Worm (Caenorhabditis elegans) whole organism, young adult: ENCODE results near the gene F18A11.5.

Source experiments
- B0019.2 ChIP-seq: fragments of 200-800 bp; sonication (Bioruptor generic); conservative IDR thresholded peaks from 2 replicates; pipeline ENCODE4 v1.3.6; 2022; ENCODE audit warnings: missing genetic modification reagents, missing genetic modification characterization, missing compliant biosample characterization
- B0261.1 ChIP-seq: sonication (generic microtip); optimal IDR thresholded peaks from 2 replicates; lab custom pipeline; 2016; ENCODE audit warnings: mild to moderate bottlenecking, missing genetic modification characterization, moderate library complexity, missing compliant biosample characterization
- D2030.7 ChIP-seq: fragments of 200-800 bp; sonication (Bioruptor generic); IDR thresholded peaks from 2 replicates; pipeline ENCODE4 v1.3.6; 2022; ENCODE audit warnings: missing genetic modification reagents, missing genetic modification characterization, missing compliant biosample characterization
- F10E7.11 ChIP-seq: sonication (generic microtip); optimal IDR thresholded peaks from 2 replicates; lab custom pipeline; 2017; ENCODE audit warnings: mild to moderate bottlenecking, missing genetic modification characterization, moderate library complexity, missing compliant biosample characterization
- F22D6.2 ChIP-seq: sonication (generic microtip); optimal IDR thresholded peaks from 2 replicates; lab custom pipeline; 2016; ENCODE audit warnings: mild to moderate bottlenecking, missing genetic modification characterization, missing compliant biosample characterization
- F49E8.2 ChIP-seq: sonication (generic microtip); optimal IDR thresholded peaks from 3 replicates; lab custom pipeline; 2017; ENCODE audit warnings: missing genetic modification characterization, mild to moderate bottlenecking, missing compliant biosample characterization, antibody characterized with exemption, moderate library complexity; ENCODE audit not compliant: insufficient read depth
- ama-1 ChIP-seq, 3 experiments: fragments of 150-350 bp in 1 of 3; sonication (generic microtip) in 2 of 3; optimal IDR thresholded peaks; 2 replicates each; lab custom pipeline; 2014 to 2018; ENCODE audit warnings: missing biosample characterization in 2 of 3, missing genetic modification characterization in 2 of 3, missing genetic modification reagents in 2 of 3
- aptf-2 ChIP-seq: fragments of 200-800 bp; sonication (Bioruptor generic); conservative IDR thresholded peaks from 2 replicates; pipeline ENCODE4 v1.3.6; 2022; ENCODE audit warnings: missing genetic modification reagents, missing genetic modification characterization, missing compliant biosample characterization
- attf-6 ChIP-seq: fragments of 200-800 bp; sonication (Bioruptor generic); IDR thresholded peaks from 2 replicates; pipeline ENCODE4 v1.3.6; 2022; ENCODE audit warnings: missing genetic modification reagents, missing genetic modification characterization, missing compliant biosample characterization
- cebp-1 ChIP-seq, 2 experiments: fragments of 200-800 bp in 1 of 2; sonication (Bioruptor generic) in 1 of 2; sonication (generic microtip) in 1 of 2; IDR thresholded peaks in 1 of 2; optimal IDR thresholded peaks in 1 of 2; 2 replicates each; pipeline versions ENCODE4 v1.3.6 to Lab custom; 2017 to 2022; ENCODE audit warnings: missing compliant biosample characterization in 2 of 2, missing genetic modification characterization in 2 of 2, mild to moderate bottlenecking in 1 of 2, missing genetic modification reagents in 1 of 2, moderate library complexity in 1 of 2
- ceh-100 ChIP-seq: fragments of 200-800 bp; sonication (Bioruptor generic); IDR thresholded peaks from 2 replicates; pipeline ENCODE4 v1.3.6; 2022; ENCODE audit warnings: missing genetic modification reagents, missing genetic modification characterization, missing compliant biosample characterization
- egl-18 ChIP-seq: fragments of 200-800 bp; sonication (Bioruptor generic); IDR thresholded peaks from 2 replicates; pipeline ENCODE4 v1.3.6; 2022; ENCODE audit warnings: missing genetic modification reagents, missing genetic modification characterization, missing compliant biosample characterization
- ekl-4 ChIP-seq: fragments of 200-800 bp; sonication (Bioruptor generic); IDR thresholded peaks from 2 replicates; pipeline ENCODE4 v1.3.6; 2022; ENCODE audit warnings: missing genetic modification reagents, missing genetic modification characterization, missing compliant biosample characterization
- gei-17 ChIP-seq: fragments of 200-800 bp; sonication (Bioruptor generic); optimal IDR thresholded peaks from 2 replicates; lab custom pipeline; 2018; ENCODE audit warnings: mild to moderate bottlenecking, missing genetic modification characterization, missing compliant biosample characterization
- hmg-1.2 ChIP-seq: fragments of 200-800 bp; sonication (Bioruptor generic); IDR thresholded peaks from 2 replicates; pipeline ENCODE4 v1.3.6; 2022; ENCODE audit warnings: missing genetic modification reagents, missing genetic modification characterization, missing compliant biosample characterization
- lag-1 ChIP-seq: fragments of 200-800 bp; sonication (Bioruptor generic); IDR thresholded peaks from 2 replicates; pipeline ENCODE4 v1.3.6; 2022; ENCODE audit warnings: missing genetic modification reagents, missing genetic modification characterization, missing compliant biosample characterization
- let-526 ChIP-seq: fragments of 200-800 bp; sonication (Bioruptor generic); IDR thresholded peaks from 2 replicates; pipeline ENCODE4 v1.3.6; 2022; ENCODE audit warnings: missing genetic modification reagents, missing genetic modification characterization, missing compliant biosample characterization
- lin-40 ChIP-seq: sonication (generic microtip); optimal IDR thresholded peaks from 2 replicates; lab custom pipeline; 2016; ENCODE audit warnings: missing genetic modification characterization, mild to moderate bottlenecking, missing compliant biosample characterization, missing genotype, missing genetic modification reagents
- lsl-1 ChIP-seq: fragments of 200-800 bp; sonication (Bioruptor generic); optimal IDR thresholded peaks from 2 replicates; lab custom pipeline; 2018; ENCODE audit warnings: mild to moderate bottlenecking, missing genetic modification characterization, moderate library complexity, missing compliant biosample characterization
- mel-28 ChIP-seq: sonication (generic microtip); optimal IDR thresholded peaks from 2 replicates; lab custom pipeline; 2016; ENCODE audit warnings: borderline replicate concordance, mild to moderate bottlenecking, missing genetic modification characterization, missing compliant biosample characterization
- mxl-1 ChIP-seq: sonication (generic microtip); optimal IDR thresholded peaks from 2 replicates; lab custom pipeline; 2016; ENCODE audit warnings: missing genetic modification characterization, missing compliant biosample characterization
- nfya-2 ChIP-seq: fragments of 200-800 bp; sonication (Bioruptor generic); IDR thresholded peaks from 2 replicates; pipeline ENCODE4 v1.3.6; 2022; ENCODE audit warnings: missing genetic modification reagents, missing genetic modification characterization, missing compliant biosample characterization
- nfyb-1 ChIP-seq: fragments of 200-800 bp; sonication (Bioruptor generic); IDR thresholded peaks from 2 replicates; pipeline ENCODE4 v1.3.6; 2022; ENCODE audit warnings: missing genetic modification reagents, missing genetic modification characterization, missing compliant biosample characterization
- nhr-179 ChIP-seq: sonication (generic microtip); optimal IDR thresholded peaks from 2 replicates; lab custom pipeline; 2016; ENCODE audit warnings: mild to moderate bottlenecking, missing genetic modification characterization, missing compliant biosample characterization
- sdz-38 ChIP-seq: sonication (generic microtip); optimal IDR thresholded peaks from 2 replicates; lab custom pipeline; 2016; ENCODE audit warnings: missing genotype, missing genetic modification characterization, missing compliant biosample characterization
- sea-2 ChIP-seq: fragments of 200-800 bp; sonication (Bioruptor generic); IDR thresholded peaks from 2 replicates; pipeline ENCODE4 v1.3.6; 2022; ENCODE audit warnings: missing genetic modification characterization, missing compliant biosample characterization
- snpc-1.1 ChIP-seq: sonication (generic microtip); optimal IDR thresholded peaks from 2 replicates; lab custom pipeline; 2017; ENCODE audit warnings: missing genetic modification characterization, mild to moderate bottlenecking, missing compliant biosample characterization, antibody characterized with exemption, moderate library complexity, missing genotype, missing genetic modification reagents; ENCODE audit not compliant: insufficient read depth
- snpc-4 ChIP-seq, 5 experiments: fragments of 150-350 bp in 1 of 5; sonication (generic microtip) in 4 of 5; optimal IDR thresholded peaks; 2 replicates each; lab custom pipeline; 2014 to 2018; ENCODE audit warnings: missing genetic modification characterization in 5 of 5, missing biosample characterization in 3 of 5, antibody characterized with exemption in 2 of 5, mild to moderate bottlenecking in 2 of 5, missing compliant biosample characterization in 2 of 5, missing genotype in 2 of 5, moderate library complexity in 2 of 5, missing genetic modification reagents in 1 of 5
- sptf-2 ChIP-seq: fragments of 200-800 bp; sonication (Bioruptor generic); optimal IDR thresholded peaks from 2 replicates; lab custom pipeline; 2018; ENCODE audit warnings: mild to moderate bottlenecking, missing genetic modification characterization, missing compliant biosample characterization
- tbp1 ChIP-seq: fragments of 200-800 bp; sonication (Bioruptor generic); optimal IDR thresholded peaks from 2 replicates; lab custom pipeline; 2018; ENCODE audit warnings: mild to moderate bottlenecking, missing genetic modification characterization, missing compliant biosample characterization
- unc-130 ChIP-seq: sonication (generic microtip); optimal IDR thresholded peaks from 2 replicates; lab custom pipeline; 2016; ENCODE audit warnings: missing genetic modification reagents, missing genetic modification characterization, missing compliant biosample characterization
- ztf-18 ChIP-seq: sonication (generic microtip); optimal IDR thresholded peaks from 2 replicates; lab custom pipeline; 2016; ENCODE audit warnings: missing genotype, mild to moderate bottlenecking, missing genetic modification characterization, missing compliant biosample characterization
- ztf-25 ChIP-seq: fragments of 200-800 bp; sonication (Bioruptor generic); IDR thresholded peaks from 2 replicates; pipeline ENCODE4 v1.3.6; 2022; ENCODE audit warnings: missing genetic modification reagents, missing genetic modification characterization, missing compliant biosample characterization
- ztf-28 ChIP-seq: fragments of 200-800 bp; sonication (Bioruptor generic); IDR thresholded peaks from 2 replicates; pipeline ENCODE4 v1.3.6; 2022; ENCODE audit warnings: missing genetic modification reagents, missing genetic modification characterization, missing compliant biosample characterization
- ztf-6 ChIP-seq: fragments of 200-800 bp; sonication (Bioruptor generic); IDR thresholded peaks from 2 replicates; pipeline ENCODE4 v1.3.6; 2022; ENCODE audit warnings: missing genetic modification reagents, missing genetic modification characterization, missing compliant biosample characterization

Gene F18A11.5

DNA sequence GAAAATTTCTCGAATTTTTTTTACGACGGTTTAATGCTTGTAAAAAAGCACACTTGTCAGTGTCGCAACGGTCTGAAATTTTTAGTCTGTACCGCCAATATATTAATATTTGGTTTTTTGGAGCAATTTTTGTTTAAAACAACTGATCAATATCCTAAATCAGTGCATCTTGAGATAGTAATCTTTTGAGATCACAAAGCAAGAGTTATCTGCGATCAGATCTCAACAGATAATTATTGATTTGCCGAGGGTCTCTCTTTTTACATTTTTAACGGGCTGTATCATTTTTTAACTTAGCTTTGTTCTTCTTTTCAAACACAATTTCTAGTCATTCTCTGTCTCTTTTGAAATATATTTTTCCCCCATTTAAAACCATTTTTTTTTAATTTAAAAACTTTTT, 48.9 kb downstream of the F18A11.5 start:
- TF ChIP-seq nfya-2 (GFP tag; lab: Robert Waterston, UW): no peak
- TF ChIP-seq ceh-100: no peak
- TF ChIP-seq sdz-38 (tag; lab: Kevin White, UChicago): no peak
- no peak for TF ChIP-seq lin-40
- no peak for TF ChIP-seq tbp1
- TF ChIP-seq lag-1 (GFP tag; lab: Robert Waterston, UW): no peak
- TF ChIP-seq snpc-4 (GFP tag; optimal IDR thresholded peaks at IDR 0.05; lab: Kevin White, UChicago): no peak
- TF ChIP-seq snpc-4 (tag; optimal IDR thresholded peaks at IDR 0.05; lab: Kevin White, UChicago): no peak
- TF ChIP-seq ztf-6 (GFP tag; lab: Robert Waterston, UW): no peak
- TF ChIP-seq ztf-25: no peak
- no peak for TF ChIP-seq ztf-18 (tag; lab: Kevin White, UChicago)
- no peak for TF ChIP-seq snpc-1.1 (tag; lab: Kevin White, UChicago)
- no peak for TF ChIP-seq nfyb-1 (GFP tag; lab: Robert Waterston, UW)
- TF ChIP-seq ama-1 (optimal IDR thresholded peaks at IDR 0.05; lab: Kevin White, UChicago): no peak
- no peak for TF ChIP-seq ama-1 (GFP tag; optimal IDR thresholded peaks at IDR 0.05; lab: Kevin White, UChicago)
- no peak for TF ChIP-seq let-526
- no peak for TF ChIP-seq F10E7.11 (tag; lab: Kevin White, UChicago)
- TF ChIP-seq F22D6.2: no peak
- no peak for TF ChIP-seq gei-17 (GFP tag; lab: Kevin White, UChicago)
- no peak for TF ChIP-seq D2030.7
- no peak for TF ChIP-seq F49E8.2 (tag; lab: Kevin White, UChicago)

DNA sequence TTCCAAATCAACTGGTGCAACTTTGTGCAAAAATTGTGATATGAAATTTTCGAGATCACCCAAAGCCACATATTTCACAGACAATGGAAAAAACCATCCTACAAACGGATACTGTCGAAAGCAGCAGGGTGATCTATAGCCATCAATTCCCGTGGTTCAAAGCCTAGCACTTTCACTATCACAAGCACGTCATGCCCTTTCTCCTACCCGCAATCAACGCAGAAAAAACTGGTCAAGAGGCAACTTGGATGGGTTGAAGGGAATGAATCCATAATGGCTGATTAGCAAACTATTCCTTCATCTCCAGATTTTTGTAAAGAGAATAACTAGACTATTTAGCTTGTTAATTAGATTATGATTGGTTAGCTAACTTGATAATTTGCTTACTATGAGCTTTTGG, 52.3 kb downstream of the F18A11.5 start:
- no peak for TF ChIP-seq mel-28 (tag; lab: Kevin White, UChicago)
- TF ChIP-seq hmg-1.2: no peak
- no peak for TF ChIP-seq B0261.1 (tag; lab: Kevin White, UChicago)
- no peak for TF ChIP-seq unc-130 (GFP tag; lab: Kevin White, UChicago)
- no peak for TF ChIP-seq egl-18 (GFP tag; lab: Robert Waterston, UW)
- no peak for TF ChIP-seq nhr-179 (tag; lab: Kevin White, UChicago)

DNA sequence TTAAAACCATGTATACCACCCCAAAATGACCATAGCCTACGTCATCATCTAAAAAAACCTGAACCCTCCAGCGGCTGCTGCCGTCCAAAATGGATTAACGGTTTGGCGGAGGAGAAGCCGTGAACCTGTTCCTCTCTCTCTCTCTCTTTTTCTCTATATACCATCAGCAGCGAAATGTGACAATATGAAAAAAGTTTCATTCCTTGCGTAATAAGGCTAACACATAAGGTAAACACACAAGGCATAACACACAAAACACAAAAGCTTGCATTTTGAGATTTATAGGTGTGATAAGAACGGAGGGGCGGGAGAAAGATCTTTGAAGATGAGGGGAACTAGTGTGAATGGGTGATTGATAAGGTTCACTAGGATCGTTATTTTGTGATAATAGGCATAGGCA, 52.8 kb downstream of the F18A11.5 start:
- no peak for TF ChIP-seq cebp-1 (GFP tag; IDR thresholded peaks at IDR 0.05; lab: Robert Waterston, UW)
- no peak for TF ChIP-seq cebp-1 (tag; optimal IDR thresholded peaks at IDR 0.05; lab: Kevin White, UChicago)
- TF ChIP-seq sptf-2 (GFP tag; lab: Kevin White, UChicago): no peak
- no peak for TF ChIP-seq B0019.2
- no peak for TF ChIP-seq snpc-1.1 (tag; lab: Kevin White, UChicago)
- TF ChIP-seq nfya-2 (GFP tag; lab: Robert Waterston, UW): no peak
- no peak for TF ChIP-seq lsl-1 (GFP tag; lab: Kevin White, UChicago)
- TF ChIP-seq ekl-4: no peak
- no peak for TF ChIP-seq sea-2 (GFP tag; lab: Robert Waterston, UW)
- TF ChIP-seq attf-6 (GFP tag; lab: Robert Waterston, UW): no peak
- TF ChIP-seq mxl-1 (tag; lab: Kevin White, UChicago): no peak
- no peak for TF ChIP-seq ztf-18 (tag; lab: Kevin White, UChicago)
- no peak for TF ChIP-seq ztf-28 (GFP tag; lab: Robert Waterston, UW)
- TF ChIP-seq aptf-2: no peak
